Worm (Caenorhabditis elegans) whole organism, mixed stage, embryonic: ENCODE data around the gene F40F8.1.

Experiments
- blmp-1 ChIP-seq: fragments of 150-350 bp; optimal IDR thresholded peaks from 2 replicates; lab custom pipeline; 2014; ENCODE audit warnings: missing biosample characterization, missing genetic modification characterization
- ceh-39 ChIP-seq: fragments of 150-350 bp; optimal IDR thresholded peaks from 2 replicates; lab custom pipeline; 2014; ENCODE audit warnings: missing biosample characterization, missing genetic modification characterization
- ceh-43 ChIP-seq: fragments of 200-800 bp; sonication (Bioruptor generic); optimal IDR thresholded peaks from 2 replicates; lab custom pipeline; 2018; ENCODE audit warnings: mild to moderate bottlenecking, missing genetic modification characterization, moderate library complexity, missing compliant biosample characterization
- ceh-83 ChIP-seq: fragments of 200-800 bp; sonication (Bioruptor generic); optimal IDR thresholded peaks from 2 replicates; lab custom pipeline; 2018; ENCODE audit warnings: mild to moderate bottlenecking, missing genetic modification characterization, missing compliant biosample characterization
- ces-1 ChIP-seq: fragments of 150-350 bp; optimal IDR thresholded peaks from 2 replicates; lab custom pipeline; 2014; ENCODE audit warnings: missing biosample characterization, missing genetic modification reagents, missing genetic modification characterization
- cnd-1 ChIP-seq: fragments of 200-800 bp; sonication (Bioruptor generic); optimal IDR thresholded peaks from 2 replicates; lab custom pipeline; 2018; ENCODE audit warnings: mild to moderate bottlenecking, missing genetic modification characterization, missing compliant biosample characterization
- drap-1 ChIP-seq: fragments of 200-800 bp; sonication (Bioruptor generic); optimal IDR thresholded peaks from 3 replicates; lab custom pipeline; 2018; ENCODE audit warnings: mild to moderate bottlenecking, missing genetic modification characterization, missing compliant biosample characterization
- elt-1 ChIP-seq: sonication (generic microtip); optimal IDR thresholded peaks from 2 replicates; lab custom pipeline; 2017; ENCODE audit warnings: missing genetic modification characterization, mild to moderate bottlenecking, missing compliant biosample characterization, antibody characterized with exemption, moderate library complexity, borderline replicate concordance; ENCODE audit not compliant: insufficient read depth
- flh-1 ChIP-seq: fragments of 200-800 bp; sonication (Bioruptor generic); optimal IDR thresholded peaks from 2 replicates; lab custom pipeline; 2018; ENCODE audit warnings: mild to moderate bottlenecking, missing genetic modification characterization, moderate library complexity, missing compliant biosample characterization
- ham-2 ChIP-seq: fragments of 200-800 bp; sonication (Bioruptor generic); optimal IDR thresholded peaks from 2 replicates; lab custom pipeline; 2018; ENCODE audit warnings: mild to moderate bottlenecking, missing genetic modification characterization, missing compliant biosample characterization
- hlh-1 ChIP-seq: fragments of 150-350 bp; optimal IDR thresholded peaks from 2 replicates; lab custom pipeline; 2014; ENCODE audit warnings: missing biosample characterization, missing genetic modification reagents, missing genetic modification characterization
- lsy-2 ChIP-seq: fragments of 150-350 bp; optimal IDR thresholded peaks from 2 replicates; lab custom pipeline; 2014; ENCODE audit warnings: missing biosample characterization, missing genetic modification characterization
- mab-5 ChIP-seq: fragments of 150-350 bp; optimal IDR thresholded peaks from 2 replicates; lab custom pipeline; 2014; ENCODE audit warnings: missing biosample characterization, missing genetic modification characterization
- mep-1 ChIP-seq: fragments of 150-350 bp; optimal IDR thresholded peaks from 2 replicates; lab custom pipeline; 2017; ENCODE audit warnings: missing biosample characterization, missing genetic modification reagents, missing genetic modification characterization, inconsistent platforms
- mls-2 ChIP-seq: sonication (generic microtip); optimal IDR thresholded peaks from 2 replicates; lab custom pipeline; 2016; ENCODE audit warnings: mild to moderate bottlenecking, missing genetic modification characterization, moderate library complexity, missing compliant biosample characterization
- nhr-12 ChIP-seq: fragments of 150-350 bp; optimal IDR thresholded peaks from 2 replicates; lab custom pipeline; 2014; ENCODE audit warnings: missing biosample characterization, missing genetic modification characterization
- nhr-2 ChIP-seq: fragments of 150-350 bp; optimal IDR thresholded peaks from 2 replicates; lab custom pipeline; 2014; ENCODE audit warnings: missing biosample characterization, missing genetic modification characterization
- nhr-28 ChIP-seq: fragments of 150-350 bp; optimal IDR thresholded peaks from 2 replicates; lab custom pipeline; 2014; ENCODE audit warnings: missing biosample characterization, missing genetic modification characterization
- nhr-76 ChIP-seq: sonication (generic microtip); optimal IDR thresholded peaks from 2 replicates; lab custom pipeline; 2017; ENCODE audit warnings: missing biosample characterization, missing genetic modification characterization
- pha-4 ChIP-seq: fragments of 150-350 bp; optimal IDR thresholded peaks from 2 replicates; lab custom pipeline; 2018; ENCODE audit warnings: missing biosample characterization, missing genetic modification reagents, missing genetic modification characterization
- sem-2 ChIP-seq: fragments of 200-800 bp; sonication (Bioruptor generic); optimal IDR thresholded peaks from 2 replicates; lab custom pipeline; 2018; ENCODE audit warnings: mild to moderate bottlenecking, missing genetic modification characterization, missing compliant biosample characterization
- snpc-4 ChIP-seq: fragments of 150-350 bp; optimal IDR thresholded peaks from 2 replicates; lab custom pipeline; 2014; ENCODE audit warnings: missing biosample characterization, missing genetic modification characterization
- sptf-1 ChIP-seq: sonication (generic microtip); optimal IDR thresholded peaks from 2 replicates; lab custom pipeline; 2017; ENCODE audit warnings: mild to moderate bottlenecking, missing genetic modification characterization, moderate library complexity, missing compliant biosample characterization
- tbx-8 ChIP-seq: fragments of 200-800 bp; sonication (Bioruptor generic); optimal IDR thresholded peaks from 2 replicates; lab custom pipeline; 2018; ENCODE audit warnings: mild to moderate bottlenecking, missing genetic modification characterization, moderate library complexity, missing compliant biosample characterization
- unc-120 ChIP-seq: sonication (generic microtip); optimal IDR thresholded peaks from 2 replicates; lab custom pipeline; 2017; ENCODE audit warnings: missing genetic modification characterization, missing compliant biosample characterization; ENCODE audit not compliant: poor library complexity, severe bottlenecking
- unc-39 ChIP-seq: fragments of 150-350 bp; optimal IDR thresholded peaks from 2 replicates; lab custom pipeline; 2014; ENCODE audit warnings: missing biosample characterization, missing genetic modification characterization
- unc-62 ChIP-seq: fragments of 150-350 bp; optimal IDR thresholded peaks from 2 replicates; lab custom pipeline; 2014; ENCODE audit warnings: missing biosample characterization, missing genetic modification reagents, missing genetic modification characterization
- zip-8 ChIP-seq: fragments of 150-350 bp; optimal IDR thresholded peaks from 2 replicates; lab custom pipeline; 2014; ENCODE audit warnings: missing biosample characterization, missing genetic modification characterization
- ztf-11 ChIP-seq: fragments of 150-350 bp; optimal IDR thresholded peaks from 2 replicates; lab custom pipeline; 2014; ENCODE audit warnings: missing biosample characterization, missing genetic modification characterization

The F40F8.1 gene

ce11 chrII:11127364-11127763, at the start of gene F40F8.1:
TSS of gene F40F8.1 (plus strand) at chrII:11127664.
- no peak for TF ChIP-seq ceh-83 (GFP tag; lab: Kevin White, UChicago)
- TF ChIP-seq ceh-43 = no peak
- no peak for TF ChIP-seq nhr-2 (tag; lab: Kevin White, UChicago)
- TF ChIP-seq snpc-4 (tag; lab: Kevin White, UChicago) = no peak
- no peak for TF ChIP-seq unc-120
- no peak for TF ChIP-seq cnd-1 (tag; lab: Kevin White, UChicago)
- no peak for TF ChIP-seq sem-2 (GFP tag; lab: Kevin White, UChicago)
- no peak for TF ChIP-seq mep-1 (tag; lab: Kevin White, UChicago)
- no peak for TF ChIP-seq ceh-39 (tag; lab: Kevin White, UChicago)
- TF ChIP-seq zip-8 = no peak
- no peak for TF ChIP-seq mab-5 (tag; lab: Kevin White, UChicago)
- TF ChIP-seq drap-1 (GFP tag; lab: Kevin White, UChicago) = no peak
- no peak for TF ChIP-seq tbx-8 (GFP tag; lab: Kevin White, UChicago)

ce11 chrII:11086770-11087169, 40.7 kb upstream of the F40F8.1 start:
- TF ChIP-seq nhr-12 = no peak
- peak; percentile 63 for TF ChIP-seq ces-1 (GFP tag; lab: Kevin White, UChicago)

- TF ChIP-seq nhr-76 (no peak), mls-2 (tag; lab: Kevin White, UChicago) (peak; percentile 30), ces-1 (GFP tag; lab: Kevin White, UChicago) (peak; percentile 97)
- TF ChIP-seq, all 35 proteins: peak for 2
Measured at ce11 chrII:11088137-11088536, 39.3 kb upstream of the F40F8.1 start.

ce11 chrII:11089356-11089755, 38.1 kb upstream of the F40F8.1 start, which contains the start of gene unc-53:
TSS of gene unc-53 (minus strand) at chrII:11089456.
- TF ChIP-seq unc-62 (GFP tag; lab: Kevin White, UChicago) (no peak), blmp-1 (tag; lab: Kevin White, UChicago) (no peak), lsy-2 (tag; lab: Kevin White, UChicago) (no peak), ztf-11 (tag; lab: Kevin White, UChicago) (no peak), pha-4 (tag; lab: Kevin White, UChicago) (no peak), snpc-4 (tag; lab: Kevin White, UChicago) (no peak)

- TF ChIP-seq flh-1 (GFP tag; lab: Kevin White, UChicago) (no peak), ces-1 (GFP tag; lab: Kevin White, UChicago) (peak; percentile 87), ztf-11 (tag; lab: Kevin White, UChicago) (no peak), sptf-1 (no peak), mep-1 (tag; lab: Kevin White, UChicago) (no peak), elt-1 (tag; lab: Kevin White, UChicago) (no peak), blmp-1 (tag; lab: Kevin White, UChicago) (no peak), lsy-2 (tag; lab: Kevin White, UChicago) (no peak)
Measured at ce11 chrII:11091577-11091976, 35.9 kb upstream of the F40F8.1 start.

- TF ChIP-seq unc-120 (no peak), tbx-8 (GFP tag; lab: Kevin White, UChicago) (no peak), sptf-1 (no peak), unc-62 (GFP tag; lab: Kevin White, UChicago) (no peak), nhr-28 (no peak), mep-1 (tag; lab: Kevin White, UChicago) (no peak), pha-4 (tag; lab: Kevin White, UChicago) (no peak)
Measured at ce11 chrII:11092413-11092812, 35.1 kb upstream of the F40F8.1 start, which contains the start of gene rpl-42. TSS of gene rpl-42 (plus strand) at chrII:11092713.

ce11 chrII:11094431-11094830, 33.0 kb upstream of the F40F8.1 start:
- TF ChIP-seq hlh-1 = no peak
- no peak for TF ChIP-seq flh-1 (GFP tag; lab: Kevin White, UChicago)
- no peak for TF ChIP-seq sptf-1
- TF ChIP-seq ceh-43 = no peak
- TF ChIP-seq ham-2 (GFP tag; lab: Kevin White, UChicago) = no peak
- TF ChIP-seq unc-120 = no peak
- TF ChIP-seq mls-2 (tag; lab: Kevin White, UChicago) = no peak
- TF ChIP-seq elt-1 (tag; lab: Kevin White, UChicago) = no peak
- TF ChIP-seq ces-1 (GFP tag; lab: Kevin White, UChicago) = no peak
- no peak for TF ChIP-seq unc-39 (tag; lab: Kevin White, UChicago)
- no peak for TF ChIP-seq ztf-11 (tag; lab: Kevin White, UChicago)
- TF ChIP-seq blmp-1 (tag; lab: Kevin White, UChicago) = no peak
- no peak for TF ChIP-seq lsy-2 (tag; lab: Kevin White, UChicago)
